Fruit fly (Drosophila melanogaster) S2 (cell line): Measurements from ENCODE around the gene Acp1.

ENCODE experiments used
- CG8478 ChIP-seq: fragments of >200 bp; optimal IDR thresholded peaks from 2 replicates; lab custom pipeline; 2018
- CTCF ChIP-seq, 2 experiments: fragments of >200 bp; optimal IDR thresholded peaks; 2 replicates each; lab custom pipeline; 2018

- TF ChIP-seq CTCF (optimal IDR thresholded peaks at IDR 0.05; lab: Kevin White, UChicago): no peak
- TF ChIP-seq CG8478 (lab: Kevin White, UChicago): no peak
Measured at dm6 chr2L:7710580-7710979, 30.8 kb downstream of the Acp1 start, which contains the start of gene Ntl.
